Worm (Caenorhabditis elegans) whole organism, early embryonic: ENCODE results near the gene fbxa-9.

Experiments used
- flt-1 ChIP-seq: fragments of 200-800 bp; sonication (Bioruptor generic); IDR thresholded peaks from 2 replicates; pipeline ENCODE4 v1.3.6; 2022; ENCODE audit warnings: missing genetic modification characterization, missing compliant biosample characterization
- tbx-37 ChIP-seq: fragments of 200-800 bp; sonication (Bioruptor generic); conservative IDR thresholded peaks from 2 replicates; pipeline ENCODE4 v1.3.6; 2022; ENCODE audit warnings: missing genetic modification reagents, missing genetic modification characterization, missing compliant biosample characterization

ce11 chrIII:2259329-2259728 lies 7.1 kb upstream of the fbxa-9 start:
- TF ChIP-seq tbx-37 (GFP tag; lab: Robert Waterston, UW) (no peak), flt-1 (GFP tag; lab: Robert Waterston, UW) (no peak)
